Worm (Caenorhabditis elegans) whole organism, L2 larva: Measurements from ENCODE around the gene cutl-27.

Experiments used
- R02D3.7 ChIP-seq: fragments of 150-350 bp; optimal IDR thresholded peaks from 2 replicates; lab custom pipeline; 2014; ENCODE audit warnings: missing biosample characterization, missing genetic modification characterization
- alr-1 ChIP-seq: fragments of 150-350 bp; optimal IDR thresholded peaks from 2 replicates; lab custom pipeline; 2014; ENCODE audit warnings: missing biosample characterization, missing genetic modification characterization
- fos-1 ChIP-seq: fragments of 150-350 bp; optimal IDR thresholded peaks from 2 replicates; lab custom pipeline; 2014; ENCODE audit warnings: missing biosample characterization, missing genetic modification characterization
- nhr-25 ChIP-seq: fragments of 150-350 bp; sonication (generic microtip); optimal IDR thresholded peaks from 3 replicates; lab custom pipeline; 2014; ENCODE audit warnings: missing biosample characterization, missing genetic modification characterization
- snpc-4 ChIP-seq: fragments of 150-350 bp; optimal IDR thresholded peaks from 2 replicates; lab custom pipeline; 2014; ENCODE audit warnings: missing biosample characterization, missing genetic modification characterization
- zag-1 ChIP-seq: fragments of 150-350 bp; optimal IDR thresholded peaks from 2 replicates; lab custom pipeline; 2014; ENCODE audit warnings: missing biosample characterization, missing genetic modification characterization

ce11 chrIV:11882534-11882933 is 4.2 kb downstream of the cutl-27 start:
- TF ChIP-seq snpc-4 (tag; lab: Kevin White, UChicago) (no peak), fos-1 (no peak), nhr-25 (tag; lab: Kevin White, UChicago) (no peak), zag-1 (tag; lab: Kevin White, UChicago) (no peak), R02D3.7 (tag; lab: Kevin White, UChicago) (no peak), alr-1 (tag; lab: Kevin White, UChicago) (no peak)
